Fruit fly (Drosophila melanogaster) whole organism: ENCODE data around the gene Taf1.

Experiments used
- Dll ChIP-seq: fragments of >200 bp; optimal IDR thresholded peaks from 2 replicates; lab custom pipeline; 2017
- psq ChIP-seq: fragments of >200 bp; optimal IDR thresholded peaks from 2 replicates; lab custom pipeline; 2017
- usp ChIP-seq: fragments of >200 bp; optimal IDR thresholded peaks from 2 replicates; lab custom pipeline; 2017; ENCODE audit warnings: missing biosample characterization, missing genetic modification characterization, mixed read lengths

- TF ChIP-seq psq (lab: Kevin White, UChicago) (no peak), usp (GFP tag; lab: Kevin White, UChicago) (no peak), Dll (no peak)
These were observed 41.5 kb downstream of the Taf1 start for dm6 chr3R:6688160-6688559.
